Fruit fly (Drosophila melanogaster): Measurements from ENCODE around the gene Cyp12c1.

Gene Cyp12c1

dm6 chr3L:18683846-18684245 is 2.3 kb downstream of the Cyp12c1 start, which contains the start of gene Chmp1 (continued):
- TF ChIP-seq CG9797 (GFP tag; optimal IDR thresholded peaks at IDR 0.05) (peak; percentile 65), stc (GFP tag; IDR thresholded peaks at IDR 0.05) (no peak), Dll (GFP tag; IDR thresholded peaks at IDR 0.05; ENCODE audit: partially characterized antibody) (0 out of 4 replicates have a peak, but pooled peaks have one; percentile 12), CG32772 (GFP tag; IDR thresholded peaks at IDR 0.05) (no peak), kay (GFP tag; optimal IDR thresholded peaks at IDR 0.05) (peak; percentile 94), CG13287 (GFP tag; IDR thresholded peaks at IDR 0.05; ENCODE audit: partially characterized antibody) (peak; percentile 62), CG3995 (GFP tag; optimal IDR thresholded peaks at IDR 0.05) (peak; percentile 75), trem (tag; optimal IDR thresholded peaks at IDR 0.05) (peak; percentile 57), Hand (GFP tag; optimal IDR thresholded peaks at IDR 0.05) (no peak), insv (GFP tag; optimal IDR thresholded peaks at IDR 0.05) (peak in 1 of 2 experiments; percentile 93), CG16863 (GFP tag; optimal IDR thresholded peaks at IDR 0.05) (no peak), Sox102F (GFP tag; optimal IDR thresholded peaks at IDR 0.05) (no peak), fd96Cb (tag; optimal IDR thresholded peaks at IDR 0.05) (no peak), peb (GFP tag; IDR thresholded peaks at IDR 0.05) (no peak), CG5180 (GFP tag; optimal IDR thresholded peaks at IDR 0.05) (peak; percentile 86), Bgb (GFP tag; IDR thresholded peaks at IDR 0.05; ENCODE audit: partially characterized antibody) (peak; percentile 53; the same call in 1 of the 2 replicates), gt (GFP tag; IDR thresholded peaks at IDR 0.05) (no peak), bcd (GFP tag; optimal IDR thresholded peaks at IDR 0.05) (no peak), CG30020 (tag; optimal IDR thresholded peaks at IDR 0.05) (no peak), CG13624 (GFP tag; optimal IDR thresholded peaks at IDR 0.05) (peak; percentile 8), chinmo (GFP tag; IDR thresholded peaks at IDR 0.05; ENCODE audit: partially characterized antibody) (no peak), ttk (GFP tag; IDR thresholded peaks at IDR 0.05) (no peak), Scr (GFP tag; IDR thresholded peaks at IDR 0.05; ENCODE audit: partially characterized antibody) (peak; percentile 36), BEAF-32 (GFP tag; optimal IDR thresholded peaks at IDR 0.05) (no peak), CG33557 (GFP tag; optimal IDR thresholded peaks at IDR 0.05) (no peak), bigmax (GFP tag; optimal IDR thresholded peaks at IDR 0.05) (no peak), ERR (GFP tag; optimal IDR thresholded peaks at IDR 0.05) (no peak), CTCF (GFP tag; optimal IDR thresholded peaks at IDR 0.05) (peak; percentile 66), Dp (GFP tag; optimal IDR thresholded peaks at IDR 0.05) (peak; percentile 9), CG18764 (GFP tag; optimal IDR thresholded peaks at IDR 0.05) (no peak), Trl (optimal IDR thresholded peaks at IDR 0.05) (no peak), Trl (GFP tag; optimal IDR thresholded peaks at IDR 0.05) (no peak)

dm6 chr3L:18681550-18682217 is 4.4 kb downstream of the Cyp12c1 start, which contains the start of the genes Sgf11 and CG32202:
Gene Sgf11, minus strand, starts transcription at chr3L:18681836.
Gene CG32202, plus strand, starts transcription at chr3L:18682184.
- TF ChIP-seq CG13424 (tag; optimal IDR thresholded peaks at IDR 0.05), result peak; percentile 82
- TF ChIP-seq Fer3 (tag; optimal IDR thresholded peaks at IDR 0.05), result peak; percentile 35
- TF ChIP-seq onecut (GFP tag; IDR thresholded peaks at IDR 0.05), result 0 out of 2 replicates have a peak, but pooled peaks have one; percentile 18
- TF ChIP-seq CG30020 (tag; optimal IDR thresholded peaks at IDR 0.05), result peak; percentile 73
- TF ChIP-seq kni (GFP tag; optimal IDR thresholded peaks at IDR 0.05), result peak; percentile 10
- TF ChIP-seq Hr51 (GFP tag; optimal IDR thresholded peaks at IDR 0.05), result peak in 1 of 2 experiments; percentile 77
- TF ChIP-seq CG30403 (GFP tag; optimal IDR thresholded peaks at IDR 0.05), result peak; percentile 77
- TF ChIP-seq crp (GFP tag; optimal IDR thresholded peaks at IDR 0.05), result peak in 1 of 2 experiments; percentile 55
- TF ChIP-seq slou (GFP tag; optimal IDR thresholded peaks at IDR 0.05), result no peak
- peak; percentile 48 for TF ChIP-seq gsb-n (tag; optimal IDR thresholded peaks at IDR 0.05)
- peak; percentile 40 for TF ChIP-seq psq (GFP tag; optimal IDR thresholded peaks at IDR 0.05)
- peak; percentile 42 for TF ChIP-seq CG2116 (GFP tag; optimal IDR thresholded peaks at IDR 0.05)
- TF ChIP-seq CG11723 (GFP tag; optimal IDR thresholded peaks at IDR 0.05), result peak; percentile 23
- TF ChIP-seq lov (optimal IDR thresholded peaks at IDR 0.05), result no peak
- no peak for TF ChIP-seq lov (GFP tag; IDR thresholded peaks at IDR 0.05)
- peak; percentile 76 for TF ChIP-seq Hr3 (GFP tag; optimal IDR thresholded peaks at IDR 0.05)
- no peak for TF ChIP-seq Opbp (GFP tag; IDR thresholded peaks at IDR 0.05; ENCODE audit: partially characterized antibody)
- no peak for TF ChIP-seq Hr78 (GFP tag; optimal IDR thresholded peaks at IDR 0.05)
- TF ChIP-seq Myb (GFP tag; optimal IDR thresholded peaks at IDR 0.05), result peak; percentile 24

Measured in whole organism, embryonic.